Worm (Caenorhabditis elegans): ENCODE results near the gene mrps-24.

- TF ChIP-seq scrt-1 (GFP tag; IDR thresholded peaks at IDR 0.05) = no peak
- no peak for TF ChIP-seq pes-1 (GFP tag; IDR thresholded peaks at IDR 0.05)
These were observed 46.8 kb upstream of the mrps-24 start for ce11 chrIV:7663006-7663405.

Data from whole organism, early embryonic.